Worm (Caenorhabditis elegans) whole organism, young adult: ENCODE measurements around the gene Y51H4A.938.

Source experiments
- B0261.1 ChIP-seq: sonication (generic microtip); optimal IDR thresholded peaks from 2 replicates; lab custom pipeline; 2016; ENCODE audit warnings: mild to moderate bottlenecking, missing genetic modification characterization, moderate library complexity, missing compliant biosample characterization
- B0336.3 ChIP-seq: fragments of 200-800 bp; sonication (Bioruptor generic); IDR thresholded peaks from 2 replicates; pipeline ENCODE4 v1.3.6; 2022; ENCODE audit warnings: missing genetic modification characterization, missing compliant biosample characterization
- C06A6.2 ChIP-seq: fragments of 200-800 bp; sonication (Bioruptor generic); conservative IDR thresholded peaks from 2 replicates; pipeline ENCODE4 v1.3.6; 2022; ENCODE audit warnings: missing genetic modification characterization, missing compliant biosample characterization
- F23B12.7 ChIP-seq: sonication (generic microtip); optimal IDR thresholded peaks from 2 replicates; lab custom pipeline; 2017; ENCODE audit warnings: missing genetic modification characterization, mild to moderate bottlenecking, missing compliant biosample characterization, antibody characterized with exemption, moderate library complexity; ENCODE audit not compliant: insufficient read depth
- F37B4.10 ChIP-seq: fragments of 200-800 bp; sonication (Bioruptor generic); IDR thresholded peaks from 2 replicates; pipeline ENCODE4 v1.3.6; 2022; ENCODE audit warnings: missing genetic modification characterization, missing compliant biosample characterization
- F55B11.4 ChIP-seq: sonication (generic microtip); optimal IDR thresholded peaks from 2 replicates; lab custom pipeline; 2016; ENCODE audit warnings: missing compliant biosample characterization, missing genetic modification characterization, borderline replicate concordance; ENCODE audit not compliant: insufficient read depth
- K11D2.4 ChIP-seq: fragments of 200-800 bp; sonication (Bioruptor generic); IDR thresholded peaks from 2 replicates; pipeline ENCODE4 v1.3.6; 2022; ENCODE audit warnings: missing genetic modification reagents, missing genetic modification characterization, missing compliant biosample characterization
- Y53G8AR.9 ChIP-seq: fragments of 200-800 bp; sonication (Bioruptor generic); conservative IDR thresholded peaks from 2 replicates; pipeline ENCODE4 v1.3.6; 2022; ENCODE audit warnings: missing genetic modification reagents, missing genetic modification characterization, missing compliant biosample characterization
- Y56A3A.18 ChIP-seq: fragments of 200-800 bp; sonication (Bioruptor generic); IDR thresholded peaks from 2 replicates; pipeline ENCODE4 v1.3.6; 2022; ENCODE audit warnings: missing genetic modification reagents, missing genetic modification characterization, missing compliant biosample characterization
- aptf-2 ChIP-seq: fragments of 200-800 bp; sonication (Bioruptor generic); conservative IDR thresholded peaks from 2 replicates; pipeline ENCODE4 v1.3.6; 2022; ENCODE audit warnings: missing genetic modification reagents, missing genetic modification characterization, missing compliant biosample characterization
- aptf-3 ChIP-seq: fragments of 200-800 bp; sonication (Bioruptor generic); IDR thresholded peaks from 2 replicates; pipeline ENCODE4 v1.3.6; 2022; ENCODE audit warnings: missing genetic modification characterization, missing compliant biosample characterization
- attf-3 ChIP-seq: fragments of 200-800 bp; sonication (Bioruptor generic); conservative IDR thresholded peaks from 2 replicates; pipeline ENCODE4 v1.3.6; 2022; ENCODE audit warnings: missing genetic modification reagents, missing genetic modification characterization, missing compliant biosample characterization
- bed-1 ChIP-seq: fragments of 200-800 bp; sonication (Bioruptor generic); IDR thresholded peaks from 2 replicates; pipeline ENCODE4 v1.3.6; 2022; ENCODE audit warnings: missing genetic modification reagents, missing genetic modification characterization, missing compliant biosample characterization
- ccch-3 ChIP-seq: fragments of 200-800 bp; sonication (Bioruptor generic); optimal IDR thresholded peaks from 2 replicates; lab custom pipeline; 2018; ENCODE audit warnings: mild to moderate bottlenecking, missing genetic modification characterization, missing compliant biosample characterization
- cebp-2 ChIP-seq: fragments of 200-800 bp; sonication (Bioruptor generic); IDR thresholded peaks from 2 replicates; pipeline ENCODE4 v1.3.6; 2022; ENCODE audit warnings: missing genetic modification characterization, missing compliant biosample characterization
- ceh-40 ChIP-seq: fragments of 200-800 bp; sonication (Bioruptor generic); IDR thresholded peaks from 2 replicates; pipeline ENCODE4 v1.3.6; 2022; ENCODE audit warnings: missing genetic modification characterization, missing compliant biosample characterization
- ceh-58 ChIP-seq: fragments of 200-800 bp; sonication (Bioruptor generic); IDR thresholded peaks from 2 replicates; pipeline ENCODE4 v1.3.6; 2022; ENCODE audit warnings: missing genetic modification characterization, missing compliant biosample characterization
- ceh-91 ChIP-seq: fragments of 200-800 bp; sonication (Bioruptor generic); IDR thresholded peaks from 2 replicates; pipeline ENCODE4 v1.3.6; 2022; ENCODE audit warnings: missing genetic modification reagents, missing genetic modification characterization, missing compliant biosample characterization
- die-1 ChIP-seq: sonication (generic microtip); optimal IDR thresholded peaks from 2 replicates; lab custom pipeline; 2016; ENCODE audit warnings: missing genotype, mild to moderate bottlenecking, missing genetic modification characterization, missing compliant biosample characterization
- dpff-1 ChIP-seq: sonication (generic microtip); optimal IDR thresholded peaks from 2 replicates; lab custom pipeline; 2017; ENCODE audit warnings: mild to moderate bottlenecking, missing genetic modification characterization, missing compliant biosample characterization
- dpl-1 ChIP-seq: fragments of 150-350 bp; optimal IDR thresholded peaks from 2 replicates; lab custom pipeline; 2014; ENCODE audit warnings: missing biosample characterization, missing genetic modification reagents, missing genetic modification characterization
- efl-1 ChIP-seq: fragments of 150-350 bp; optimal IDR thresholded peaks from 2 replicates; lab custom pipeline; 2014; ENCODE audit warnings: missing biosample characterization, missing genetic modification reagents, missing genetic modification characterization
- egrh-3 ChIP-seq: fragments of 200-800 bp; sonication (Bioruptor generic); IDR thresholded peaks from 2 replicates; pipeline ENCODE4 v1.3.6; 2022; ENCODE audit warnings: missing genetic modification reagents, missing genetic modification characterization, missing compliant biosample characterization
- ekl-4 ChIP-seq: fragments of 200-800 bp; sonication (Bioruptor generic); IDR thresholded peaks from 2 replicates; pipeline ENCODE4 v1.3.6; 2022; ENCODE audit warnings: missing genetic modification reagents, missing genetic modification characterization, missing compliant biosample characterization
- ets-4 ChIP-seq: fragments of 200-800 bp; sonication (Bioruptor generic); optimal IDR thresholded peaks from 2 replicates; lab custom pipeline; 2018; ENCODE audit warnings: mild to moderate bottlenecking, missing genetic modification characterization, missing compliant biosample characterization
- fkh-3 ChIP-seq: sonication (generic microtip); optimal IDR thresholded peaks from 2 replicates; lab custom pipeline; 2016; ENCODE audit warnings: mild to moderate bottlenecking, missing genetic modification characterization, missing compliant biosample characterization
- gei-17 ChIP-seq: fragments of 200-800 bp; sonication (Bioruptor generic); optimal IDR thresholded peaks from 2 replicates; lab custom pipeline; 2018; ENCODE audit warnings: mild to moderate bottlenecking, missing genetic modification characterization, missing compliant biosample characterization
- hlh-12 ChIP-seq: sonication (generic microtip); optimal IDR thresholded peaks from 2 replicates; lab custom pipeline; 2016; ENCODE audit warnings: missing genetic modification characterization, missing compliant biosample characterization
- let-526 ChIP-seq: fragments of 200-800 bp; sonication (Bioruptor generic); IDR thresholded peaks from 2 replicates; pipeline ENCODE4 v1.3.6; 2022; ENCODE audit warnings: missing genetic modification reagents, missing genetic modification characterization, missing compliant biosample characterization
- lin-54 ChIP-seq: fragments of 200-800 bp; sonication (Bioruptor generic); optimal IDR thresholded peaks from 2 replicates; lab custom pipeline; 2018; ENCODE audit warnings: mild to moderate bottlenecking, missing genetic modification characterization, missing compliant biosample characterization
- lsy-27 ChIP-seq: sonication (generic microtip); optimal IDR thresholded peaks from 2 replicates; lab custom pipeline; 2017; ENCODE audit warnings: missing genetic modification characterization, mild to moderate bottlenecking, missing compliant biosample characterization, antibody characterized with exemption, missing genotype, borderline replicate concordance; ENCODE audit not compliant: insufficient read depth
- madf-6 ChIP-seq: fragments of 200-800 bp; sonication (Bioruptor generic); IDR thresholded peaks from 2 replicates; pipeline ENCODE4 v1.3.6; 2022; ENCODE audit warnings: missing genetic modification reagents, missing genetic modification characterization, missing compliant biosample characterization
- madf-8 ChIP-seq: fragments of 200-800 bp; sonication (Bioruptor generic); conservative IDR thresholded peaks from 2 replicates; pipeline ENCODE4 v1.3.6; 2022; ENCODE audit warnings: missing genetic modification reagents, missing genetic modification characterization, missing compliant biosample characterization
- nfya-1 ChIP-seq: sonication (generic microtip); optimal IDR thresholded peaks from 2 replicates; lab custom pipeline; 2017; ENCODE audit warnings: antibody characterized with exemption, missing compliant biosample characterization, missing genetic modification characterization, borderline replicate concordance; ENCODE audit not compliant: insufficient read depth
- nfyb-1 ChIP-seq: fragments of 200-800 bp; sonication (Bioruptor generic); IDR thresholded peaks from 2 replicates; pipeline ENCODE4 v1.3.6; 2022; ENCODE audit warnings: missing genetic modification reagents, missing genetic modification characterization, missing compliant biosample characterization
- nhr-90 ChIP-seq: sonication (generic microtip); optimal IDR thresholded peaks from 2 replicates; lab custom pipeline; 2016; ENCODE audit warnings: missing genotype, mild to moderate bottlenecking, missing genetic modification characterization, missing compliant biosample characterization
- sea-2 ChIP-seq: fragments of 200-800 bp; sonication (Bioruptor generic); IDR thresholded peaks from 2 replicates; pipeline ENCODE4 v1.3.6; 2022; ENCODE audit warnings: missing genetic modification characterization, missing compliant biosample characterization
- snpc-3.4 ChIP-seq: sonication (generic microtip); optimal IDR thresholded peaks from 2 replicates; lab custom pipeline; 2017; ENCODE audit warnings: missing genetic modification characterization, mild to moderate bottlenecking, missing compliant biosample characterization, antibody characterized with exemption, moderate library complexity, missing genotype, missing genetic modification reagents
- snpc-4 ChIP-seq, 5 experiments: fragments of 150-350 bp in 1 of 5; sonication (generic microtip) in 4 of 5; optimal IDR thresholded peaks; 2 replicates each; lab custom pipeline; 2014 to 2018; ENCODE audit warnings: missing genetic modification characterization in 5 of 5, missing biosample characterization in 3 of 5, antibody characterized with exemption in 2 of 5, mild to moderate bottlenecking in 2 of 5, missing compliant biosample characterization in 2 of 5, missing genotype in 2 of 5, moderate library complexity in 2 of 5, missing genetic modification reagents in 1 of 5
- somi-1 ChIP-seq: fragments of 200-800 bp; sonication (Bioruptor generic); optimal IDR thresholded peaks from 2 replicates; lab custom pipeline; 2018; ENCODE audit warnings: mild to moderate bottlenecking, missing genetic modification characterization, missing compliant biosample characterization
- sptf-2 ChIP-seq: fragments of 200-800 bp; sonication (Bioruptor generic); optimal IDR thresholded peaks from 2 replicates; lab custom pipeline; 2018; ENCODE audit warnings: mild to moderate bottlenecking, missing genetic modification characterization, missing compliant biosample characterization
- unc-62 ChIP-seq: fragments of 150-350 bp; optimal IDR thresholded peaks from 2 replicates; lab custom pipeline; 2014; ENCODE audit warnings: missing biosample characterization, missing genetic modification reagents, missing genetic modification characterization
- xnd-1 ChIP-seq: sonication (generic microtip); optimal IDR thresholded peaks from 2 replicates; lab custom pipeline; 2016; ENCODE audit warnings: missing genotype, missing genetic modification reagents, missing genetic modification characterization, missing compliant biosample characterization
- ztf-22 ChIP-seq: fragments of 200-800 bp; sonication (Bioruptor generic); optimal IDR thresholded peaks from 2 replicates; lab custom pipeline; 2018; ENCODE audit warnings: mild to moderate bottlenecking, missing genetic modification characterization, moderate library complexity, missing compliant biosample characterization
- ztf-25 ChIP-seq: fragments of 200-800 bp; sonication (Bioruptor generic); IDR thresholded peaks from 2 replicates; pipeline ENCODE4 v1.3.6; 2022; ENCODE audit warnings: missing genetic modification reagents, missing genetic modification characterization, missing compliant biosample characterization
- ztf-26 ChIP-seq: sonication (generic microtip); optimal IDR thresholded peaks from 2 replicates; lab custom pipeline; 2017; ENCODE audit warnings: missing genetic modification characterization, missing compliant biosample characterization
- ztf-28 ChIP-seq: fragments of 200-800 bp; sonication (Bioruptor generic); IDR thresholded peaks from 2 replicates; pipeline ENCODE4 v1.3.6; 2022; ENCODE audit warnings: missing genetic modification reagents, missing genetic modification characterization, missing compliant biosample characterization
- ztf-6 ChIP-seq: fragments of 200-800 bp; sonication (Bioruptor generic); IDR thresholded peaks from 2 replicates; pipeline ENCODE4 v1.3.6; 2022; ENCODE audit warnings: missing genetic modification reagents, missing genetic modification characterization, missing compliant biosample characterization

The Y51H4A.938 gene

ce11 chrIV:16491411-16492036, 10.5 kb downstream of the Y51H4A.938 start (continued):
- TF ChIP-seq nfyb-1 (GFP tag; lab: Robert Waterston, UW), result peak; percentile 48; the same call in 1 of the 2 replicates
- no peak for TF ChIP-seq dpff-1 (tag; lab: Kevin White, UChicago)
- TF ChIP-seq let-526, result no peak
- no peak for TF ChIP-seq attf-3 (GFP tag; lab: Robert Waterston, UW)
- TF ChIP-seq aptf-2, result no peak
- no peak for TF ChIP-seq ztf-6
- TF ChIP-seq snpc-4 (GFP tag; optimal IDR thresholded peaks at IDR 0.05; lab: Kevin White, UChicago), result no peak
- peak in 1 of 4 experiments; percentile 3 for TF ChIP-seq snpc-4 (tag; optimal IDR thresholded peaks at IDR 0.05; lab: Kevin White, UChicago)
- TF ChIP-seq bed-1 (GFP tag; lab: Robert Waterston, UW), result no peak
- TF ChIP-seq sptf-2, result no peak
- no peak for TF ChIP-seq F55B11.4 (tag; lab: Kevin White, UChicago)
- no peak for TF ChIP-seq ceh-40 (GFP tag; lab: Robert Waterston, UW)
- no peak for TF ChIP-seq C06A6.2
- no peak for TF ChIP-seq ztf-28 (GFP tag; lab: Robert Waterston, UW)
- no peak for TF ChIP-seq madf-6 (GFP tag; lab: Robert Waterston, UW)
- no peak for TF ChIP-seq snpc-3.4 (tag; lab: Kevin White, UChicago)
- no peak for TF ChIP-seq F37B4.10 (GFP tag; lab: Robert Waterston, UW)
- TF ChIP-seq fkh-3 (tag; lab: Kevin White, UChicago), result no peak
- TF ChIP-seq ccch-3 (GFP tag; lab: Kevin White, UChicago), result no peak
- no peak for TF ChIP-seq sea-2
- no peak for TF ChIP-seq hlh-12 (tag; lab: Kevin White, UChicago)
- TF ChIP-seq unc-62 (GFP tag; lab: Kevin White, UChicago), result no peak
- no peak for TF ChIP-seq madf-8 (GFP tag; lab: Robert Waterston, UW)
- no peak for TF ChIP-seq xnd-1
- peak; percentile 31; the same call in 1 of the 2 replicates for TF ChIP-seq egrh-3 (GFP tag; lab: Robert Waterston, UW)
- no peak for TF ChIP-seq ztf-25 (GFP tag; lab: Robert Waterston, UW)
- peak; percentile 20 for TF ChIP-seq die-1
- no peak for TF ChIP-seq ztf-22 (GFP tag; lab: Kevin White, UChicago)
- TF ChIP-seq B0336.3 (GFP tag; lab: Robert Waterston, UW), result no peak; the same call in 1 of the 2 replicates
- TF ChIP-seq cebp-2 (GFP tag; lab: Robert Waterston, UW), result no peak
- 0 out of 2 replicates have a peak, but pooled peaks have one; percentile 43 for TF ChIP-seq K11D2.4
- no peak for TF ChIP-seq ceh-58 (GFP tag; lab: Robert Waterston, UW)
- no peak for TF ChIP-seq Y56A3A.18 (GFP tag; lab: Robert Waterston, UW)
- no peak for TF ChIP-seq dpl-1
- TF ChIP-seq somi-1, result no peak
- TF ChIP-seq gei-17 (GFP tag; lab: Kevin White, UChicago), result peak; percentile 40
- no peak for TF ChIP-seq lsy-27
- TF ChIP-seq ekl-4 (GFP tag; lab: Robert Waterston, UW), result 0 out of 2 replicates have a peak, but pooled peaks have one; percentile 29
- TF ChIP-seq nhr-90 (tag; lab: Kevin White, UChicago), result peak; percentile 8
- TF ChIP-seq ets-4 (GFP tag; lab: Kevin White, UChicago), result no peak
- no peak for TF ChIP-seq ceh-91 (GFP tag; lab: Robert Waterston, UW)
- TF ChIP-seq Y53G8AR.9 (GFP tag; lab: Robert Waterston, UW), result 0 out of 2 replicates have a peak, but pooled peaks have one; percentile 26
- no peak for TF ChIP-seq B0261.1
- TF ChIP-seq F23B12.7 (tag; lab: Kevin White, UChicago), result no peak
- no peak for TF ChIP-seq nfya-1 (tag; lab: Kevin White, UChicago)
- no peak for TF ChIP-seq aptf-3 (GFP tag; lab: Robert Waterston, UW)
- TF ChIP-seq efl-1, result no peak
- peak; percentile 15 for TF ChIP-seq lin-54
- peak; percentile 64 for TF ChIP-seq ztf-26 (tag; lab: Kevin White, UChicago)
